Worm (Caenorhabditis elegans) whole organism, L4 larva: Measurements from ENCODE around the gene Y67H2A.2.
A peak's percentile ranks its signal among the peaks of the same experiment; 100 is the strongest.

Experiments
- D1046.2 ChIP-seq: fragments of 200-800 bp; sonication (Bioruptor generic); IDR thresholded peaks from 2 replicates; pipeline ENCODE4 v1.3.6; 2022; ENCODE audit warnings: missing genetic modification characterization, missing compliant biosample characterization
- F26F4.8 ChIP-seq: fragments of 200-800 bp; sonication (Bioruptor generic); conservative IDR thresholded peaks from 2 replicates; pipeline ENCODE4 v1.3.6; 2022; ENCODE audit warnings: missing genetic modification characterization, missing compliant biosample characterization
- F37D6.2 ChIP-seq: sonication (generic microtip); optimal IDR thresholded peaks from 2 replicates; lab custom pipeline; 2016; ENCODE audit warnings: mild to moderate bottlenecking, missing genetic modification characterization, missing compliant biosample characterization
- F44E2.7 ChIP-seq: fragments of 200-800 bp; sonication (Bioruptor generic); IDR thresholded peaks from 2 replicates; pipeline ENCODE4 v2.1.2; 2022; ENCODE audit warnings: missing genetic modification characterization, missing compliant biosample characterization
- R02D3.7 ChIP-seq: fragments of 150-350 bp; sonication (generic microtip); optimal IDR thresholded peaks from 3 replicates; lab custom pipeline; 2014; ENCODE audit warnings: missing biosample characterization, missing genetic modification characterization
- Y105C5A.15 ChIP-seq: fragments of 200-800 bp; sonication (Bioruptor generic); IDR thresholded peaks from 2 replicates; pipeline ENCODE4 v1.3.6; 2022; ENCODE audit warnings: missing genetic modification characterization, missing compliant biosample characterization
- Y75B8A.6 ChIP-seq: fragments of 200-800 bp; sonication (Bioruptor generic); IDR thresholded peaks from 2 replicates; pipeline ENCODE4 v1.3.6; 2022; ENCODE audit warnings: missing genetic modification reagents, missing genetic modification characterization, missing compliant biosample characterization
- ZK337.2 ChIP-seq: fragments of 200-800 bp; sonication (Bioruptor generic); IDR thresholded peaks from 2 replicates; pipeline ENCODE4 v1.3.6; 2022; ENCODE audit warnings: missing genetic modification reagents, missing genetic modification characterization, missing compliant biosample characterization
- ZK546.5 ChIP-seq, 2 experiments: sonication (generic microtip); optimal IDR thresholded peaks; 2 replicates each; lab custom pipeline; 2017; ENCODE audit warnings: missing biosample characterization in 2 of 2, missing genetic modification characterization in 2 of 2
- aha-1 ChIP-seq: fragments of 150-350 bp; peaks from one replicate; lab custom pipeline; 2014; ENCODE audit warnings: missing biosample characterization, missing genetic modification characterization
- arid-1 ChIP-seq: fragments of 200-800 bp; sonication (Bioruptor generic); conservative IDR thresholded peaks from 2 replicates; pipeline ENCODE4 v1.3.6; 2022; ENCODE audit warnings: missing genetic modification reagents, missing genetic modification characterization, missing compliant biosample characterization
- attf-4 ChIP-seq: sonication (generic microtip); optimal IDR thresholded peaks from 3 replicates; lab custom pipeline; 2017; ENCODE audit warnings: missing biosample characterization, missing genetic modification characterization
- ceh-20 ChIP-seq: fragments of 200-800 bp; sonication (Bioruptor generic); IDR thresholded peaks from 2 replicates; pipeline ENCODE4 v1.3.6; 2022; ENCODE audit warnings: missing genetic modification reagents, missing genetic modification characterization, missing compliant biosample characterization
- ceh-28 ChIP-seq: fragments of 150-350 bp; optimal IDR thresholded peaks from 2 replicates; lab custom pipeline; 2014; ENCODE audit warnings: missing biosample characterization, missing genetic modification reagents, missing genetic modification characterization
- ceh-44 ChIP-seq: fragments of 200-800 bp; sonication (Bioruptor generic); IDR thresholded peaks from 2 replicates; pipeline ENCODE4 v1.3.6; 2022; ENCODE audit warnings: missing genetic modification reagents, missing genetic modification characterization, missing compliant biosample characterization
- daf-16 ChIP-seq, 3 experiments: sonication (generic microtip); optimal IDR thresholded peaks; 2 replicates each; lab custom pipeline; 2016 to 2017; ENCODE audit warnings: missing genetic modification characterization in 3 of 3, missing genetic modification reagents in 3 of 3, mild to moderate bottlenecking in 2 of 3, missing compliant biosample characterization in 2 of 3, missing biosample characterization in 1 of 3, moderate library complexity in 1 of 3
- dmd-8 ChIP-seq: fragments of 200-800 bp; sonication (Bioruptor generic); IDR thresholded peaks from 2 replicates; pipeline ENCODE4 v1.3.6; 2022; ENCODE audit warnings: missing genetic modification characterization, missing compliant biosample characterization
- dpl-1 ChIP-seq: fragments of 150-350 bp; optimal IDR thresholded peaks from 2 replicates; lab custom pipeline; 2014; ENCODE audit warnings: missing biosample characterization, missing genetic modification reagents, missing genetic modification characterization
- duxl-1 ChIP-seq: sonication (generic microtip); optimal IDR thresholded peaks from 2 replicates; lab custom pipeline; 2016; ENCODE audit warnings: mild to moderate bottlenecking, missing genetic modification characterization, moderate library complexity, missing compliant biosample characterization; ENCODE audit not compliant: poor library complexity
- gei-8 ChIP-seq: fragments of 200-800 bp; sonication (Bioruptor generic); optimal IDR thresholded peaks from 2 replicates; lab custom pipeline; 2018; ENCODE audit warnings: mild to moderate bottlenecking, missing genetic modification characterization, missing compliant biosample characterization
- hif-1 ChIP-seq, 2 experiments: sonication (generic microtip); optimal IDR thresholded peaks; 2 replicates each; lab custom pipeline; 2016 to 2017; ENCODE audit warnings: missing compliant biosample characterization in 2 of 2, missing genetic modification characterization in 2 of 2, missing genetic modification reagents in 2 of 2, missing genotype in 2 of 2, mild to moderate bottlenecking in 1 of 2
- hmg-1.1 ChIP-seq: fragments of 200-800 bp; sonication (Bioruptor generic); IDR thresholded peaks from 2 replicates; pipeline ENCODE4 v1.3.6; 2022; ENCODE audit warnings: missing genetic modification reagents, missing genetic modification characterization, missing compliant biosample characterization
- lim-7 ChIP-seq: fragments of 200-800 bp; sonication (Bioruptor generic); IDR thresholded peaks from 2 replicates; pipeline ENCODE4 v1.3.6; 2022; ENCODE audit warnings: missing genetic modification characterization, missing compliant biosample characterization
- lin-1 ChIP-seq: fragments of 200-800 bp; sonication (Bioruptor generic); IDR thresholded peaks from 2 replicates; pipeline ENCODE4 v1.3.6; 2022; ENCODE audit warnings: missing genetic modification reagents, missing genetic modification characterization, missing compliant biosample characterization
- lin-15B ChIP-seq: fragments of 150-350 bp; sonication (generic microtip); optimal IDR thresholded peaks from 3 replicates; lab custom pipeline; 2014; ENCODE audit warnings: missing biosample characterization, missing genetic modification characterization
- lir-3 ChIP-seq: sonication (generic microtip); optimal IDR thresholded peaks from 2 replicates; lab custom pipeline; 2016; ENCODE audit warnings: mild to moderate bottlenecking, missing genetic modification characterization, missing compliant biosample characterization
- mdl-1 ChIP-seq, 2 experiments: fragments of 150-350 bp in 1 of 2; sonication (generic microtip) in 1 of 2; optimal IDR thresholded peaks; 2 replicates each; lab custom pipeline; 2014 to 2017; ENCODE audit warnings: missing biosample characterization in 2 of 2, missing genetic modification characterization in 2 of 2
- mep-1 ChIP-seq: fragments of 150-350 bp; sonication (generic microtip); optimal IDR thresholded peaks from 3 replicates; lab custom pipeline; 2014; ENCODE audit warnings: missing biosample characterization, missing genetic modification characterization
- mes-2 ChIP-seq: sonication (generic microtip); optimal IDR thresholded peaks from 2 replicates; lab custom pipeline; 2016; ENCODE audit warnings: missing genotype, mild to moderate bottlenecking, missing genetic modification characterization, missing compliant biosample characterization; ENCODE audit not compliant: poor library complexity, severe bottlenecking
- mxl-2 ChIP-seq: fragments of 200-800 bp; sonication (Bioruptor generic); conservative IDR thresholded peaks from 2 replicates; pipeline ENCODE4 v1.3.6; 2022; ENCODE audit warnings: missing genetic modification reagents, missing genetic modification characterization, missing compliant biosample characterization
- nhr-102 ChIP-seq: sonication (generic microtip); optimal IDR thresholded peaks from 2 replicates; lab custom pipeline; 2016; ENCODE audit warnings: mild to moderate bottlenecking, missing genetic modification characterization, moderate library complexity, missing compliant biosample characterization
- nhr-11 ChIP-seq: fragments of 150-350 bp; optimal IDR thresholded peaks from 2 replicates; lab custom pipeline; 2014; ENCODE audit warnings: missing biosample characterization, missing genetic modification characterization
- nhr-28 ChIP-seq: fragments of 150-350 bp; optimal IDR thresholded peaks from 2 replicates; lab custom pipeline; 2014; ENCODE audit warnings: missing biosample characterization, missing genetic modification characterization
- nhr-77 ChIP-seq: fragments of 150-350 bp; optimal IDR thresholded peaks from 2 replicates; lab custom pipeline; 2014; ENCODE audit warnings: missing biosample characterization, missing genetic modification characterization
- pha-4 ChIP-seq, 2 experiments: fragments of 150-350 bp in 1 of 2; fragments of 200-800 bp in 1 of 2; sonication (Bioruptor generic) in 1 of 2; IDR thresholded peaks in 1 of 2; optimal IDR thresholded peaks in 1 of 2; 2 replicates each; pipeline versions ENCODE4 v1.3.6 to Lab custom; 2014 to 2022; ENCODE audit warnings: missing genetic modification characterization in 2 of 2, missing genetic modification reagents in 2 of 2, missing biosample characterization in 1 of 2, missing compliant biosample characterization in 1 of 2
- php-3 ChIP-seq: fragments of 200-800 bp; sonication (Bioruptor generic); IDR thresholded peaks from 2 replicates; pipeline ENCODE4 v1.3.6; 2022; ENCODE audit warnings: missing genetic modification reagents, missing genetic modification characterization, missing compliant biosample characterization
- pqm-1 ChIP-seq: sonication (generic microtip); optimal IDR thresholded peaks from 2 replicates; lab custom pipeline; 2017; ENCODE audit warnings: missing biosample characterization, missing genetic modification characterization
- rbr-2 ChIP-seq: sonication (generic microtip); optimal IDR thresholded peaks from 2 replicates; lab custom pipeline; 2016; ENCODE audit warnings: missing genotype, missing genetic modification characterization, missing compliant biosample characterization
- skn-1 ChIP-seq: fragments of 150-350 bp; optimal IDR thresholded peaks from 2 replicates; lab custom pipeline; 2014; ENCODE audit warnings: missing biosample characterization, missing genetic modification characterization
- spr-1 ChIP-seq: sonication (generic microtip); optimal IDR thresholded peaks from 2 replicates; lab custom pipeline; 2016; ENCODE audit warnings: mild to moderate bottlenecking, missing genetic modification characterization, missing compliant biosample characterization
- spr-3 ChIP-seq: fragments of 200-800 bp; sonication (Bioruptor generic); optimal IDR thresholded peaks from 2 replicates; lab custom pipeline; 2018; ENCODE audit warnings: mild to moderate bottlenecking, missing genetic modification characterization, missing compliant biosample characterization
- unc-130 ChIP-seq: sonication (generic microtip); optimal IDR thresholded peaks from 2 replicates; lab custom pipeline; 2016; ENCODE audit warnings: missing genetic modification reagents, missing genetic modification characterization, missing compliant biosample characterization
- unc-39 ChIP-seq: sonication (generic microtip); optimal IDR thresholded peaks from 2 replicates; lab custom pipeline; 2017; ENCODE audit warnings: missing biosample characterization, missing genetic modification characterization
- unc-62 ChIP-seq, 3 experiments: fragments of 150-350 bp in 1 of 3; sonication (generic microtip); optimal IDR thresholded peaks in 2 of 3; peaks in 1 of 3; 1 replicate in 1 of 3; 2 replicates in 2 of 3; lab custom pipeline; 2014 to 2017; ENCODE audit warnings: missing biosample characterization in 3 of 3, missing genetic modification characterization in 3 of 3, missing genetic modification reagents in 3 of 3, missing genotype in 1 of 3
- zip-11 ChIP-seq: fragments of 200-800 bp; sonication (Bioruptor generic); IDR thresholded peaks from 2 replicates; pipeline ENCODE4 v1.3.6; 2022; ENCODE audit warnings: missing genetic modification characterization, missing compliant biosample characterization
- ztf-11 ChIP-seq: fragments of 150-350 bp; optimal IDR thresholded peaks from 2 replicates; lab custom pipeline; 2014; ENCODE audit warnings: missing biosample characterization, missing genetic modification characterization
- ztf-7 ChIP-seq: fragments of 150-350 bp; optimal IDR thresholded peaks from 2 replicates; lab custom pipeline; 2014; ENCODE audit warnings: missing biosample characterization, missing genetic modification characterization

Y67H2A.2 gene

ce11 chrIV:13327064-13327463, 29.4 kb upstream of the Y67H2A.2 start (continued):
- peak; percentile 70 for TF ChIP-seq ceh-20
- peak; percentile 60; the same call in 1 of the 2 replicates for TF ChIP-seq lin-1 (GFP tag; lab: Robert Waterston, UW)
- TF ChIP-seq skn-1 = no peak
- TF ChIP-seq aha-1 (tag; lab: Kevin White, UChicago) = peak; percentile 24
- TF ChIP-seq hif-1 (tag; optimal IDR thresholded peaks at IDR 0.05; lab: Kevin White, UChicago) = no peak
- no peak for TF ChIP-seq dmd-8 (GFP tag; lab: Robert Waterston, UW)
- TF ChIP-seq php-3 (GFP tag; lab: Robert Waterston, UW) = peak; percentile 83
- TF ChIP-seq nhr-77 (tag; lab: Kevin White, UChicago) = peak; percentile 91
- TF ChIP-seq hmg-1.1 (GFP tag; lab: Robert Waterston, UW) = no peak
- no peak for TF ChIP-seq F26F4.8 (GFP tag; lab: Robert Waterston, UW)
- TF ChIP-seq duxl-1 (tag; lab: Kevin White, UChicago) = no peak
- TF ChIP-seq ztf-11 (tag; lab: Kevin White, UChicago) = no peak
- peak; percentile 89 for TF ChIP-seq nhr-28 (tag; lab: Kevin White, UChicago)
- peak; percentile 96 for TF ChIP-seq pqm-1 (tag; lab: Kevin White, UChicago)
- no peak for TF ChIP-seq F44E2.7 (GFP tag; lab: Robert Waterston, UW)
- no peak for TF ChIP-seq mxl-2 (GFP tag; lab: Robert Waterston, UW)
- no peak for TF ChIP-seq D1046.2
- TF ChIP-seq unc-39 (tag; lab: Kevin White, UChicago) = no peak

ce11 chrIV:13323823-13324359, 26.3 kb upstream of the Y67H2A.2 start, which contains the start of gene fat-2:
TSS of gene fat-2 (plus strand) at chrIV:13323873.
- TF ChIP-seq zip-11 (no peak), F37D6.2 (tag; lab: Kevin White, UChicago) (no peak), daf-16 (GFP tag; optimal IDR thresholded peaks at IDR 0.05; lab: Kevin White, UChicago) (no peak), daf-16 (tag; optimal IDR thresholded peaks at IDR 0.05; lab: Kevin White, UChicago) (no peak), lim-7 (GFP tag; lab: Robert Waterston, UW) (0 out of 2 replicates have a peak, but pooled peaks have one; percentile 2), spr-1 (no peak), unc-130 (GFP tag; lab: Kevin White, UChicago) (no peak), mes-2 (tag; lab: Kevin White, UChicago) (no peak), unc-62 (GFP tag; optimal IDR thresholded peaks at IDR 0.05 in 1 of 2; lab: Kevin White, UChicago) (peak in 1 of 2 experiments; percentile 92), unc-62 (tag; optimal IDR thresholded peaks at IDR 0.05; lab: Kevin White, UChicago) (no peak), arid-1 (no peak), Y75B8A.6 (GFP tag; lab: Robert Waterston, UW) (no peak), dpl-1 (GFP tag; lab: Kevin White, UChicago) (no peak), ceh-28 (tag; lab: Kevin White, UChicago) (no peak), lir-3 (tag; lab: Kevin White, UChicago) (no peak), ZK337.2 (GFP tag; lab: Robert Waterston, UW) (no peak), gei-8 (GFP tag; lab: Kevin White, UChicago) (no peak)
- TF ChIP-seq, all 104 proteins: peak for 2

- TF ChIP-seq Y105C5A.15 (0 out of 2 replicates have a peak, but pooled peaks have one; percentile 34), mep-1 (tag; lab: Kevin White, UChicago) (peak; percentile 90), mdl-1 (tag; optimal IDR thresholded peaks at IDR 0.05; lab: Kevin White, UChicago) (peak in 1 of 2 experiments; percentile 66), pqm-1 (tag; lab: Kevin White, UChicago) (peak; percentile 22), pha-4 (GFP tag; IDR thresholded peaks at IDR 0.05; lab: Robert Waterston, UW) (0 out of 2 replicates have a peak, but pooled peaks have one; percentile 35), pha-4 (tag; optimal IDR thresholded peaks at IDR 0.05; lab: Kevin White, UChicago) (no peak), nhr-102 (tag; lab: Kevin White, UChicago) (peak; percentile 82), attf-4 (tag; lab: Kevin White, UChicago) (no peak), rbr-2 (peak; percentile 60), ceh-44 (GFP tag; lab: Robert Waterston, UW) (no peak), ztf-7 (tag; lab: Kevin White, UChicago) (peak; percentile 82), mes-2 (tag; lab: Kevin White, UChicago) (peak; percentile 78), R02D3.7 (no peak), ZK546.5 (tag; optimal IDR thresholded peaks at IDR 0.05; lab: Kevin White, UChicago) (no peak), nhr-11 (tag; lab: Kevin White, UChicago) (peak; percentile 86), lin-15B (tag; lab: Kevin White, UChicago) (no peak), spr-3 (GFP tag; lab: Kevin White, UChicago) (no peak)
Measured at ce11 chrIV:13322429-13322828, 24.8 kb upstream of the Y67H2A.2 start.
